Worm (Caenorhabditis elegans) whole organism, young adult: ENCODE data around the gene rme-2.

Experiments used
- egl-44 ChIP-seq: fragments of 200-800 bp; sonication (Bioruptor generic); IDR thresholded peaks from 2 replicates; pipeline ENCODE4 v1.3.6; 2022; ENCODE audit warnings: missing genetic modification reagents, missing genetic modification characterization, missing compliant biosample characterization
- ets-4 ChIP-seq: fragments of 200-800 bp; sonication (Bioruptor generic); optimal IDR thresholded peaks from 2 replicates; lab custom pipeline; 2018; ENCODE audit warnings: mild to moderate bottlenecking, missing genetic modification characterization, missing compliant biosample characterization
- gei-17 ChIP-seq: fragments of 200-800 bp; sonication (Bioruptor generic); optimal IDR thresholded peaks from 2 replicates; lab custom pipeline; 2018; ENCODE audit warnings: mild to moderate bottlenecking, missing genetic modification characterization, missing compliant biosample characterization
- mxl-1 ChIP-seq: sonication (generic microtip); optimal IDR thresholded peaks from 2 replicates; lab custom pipeline; 2016; ENCODE audit warnings: missing genetic modification characterization, missing compliant biosample characterization

DNA sequence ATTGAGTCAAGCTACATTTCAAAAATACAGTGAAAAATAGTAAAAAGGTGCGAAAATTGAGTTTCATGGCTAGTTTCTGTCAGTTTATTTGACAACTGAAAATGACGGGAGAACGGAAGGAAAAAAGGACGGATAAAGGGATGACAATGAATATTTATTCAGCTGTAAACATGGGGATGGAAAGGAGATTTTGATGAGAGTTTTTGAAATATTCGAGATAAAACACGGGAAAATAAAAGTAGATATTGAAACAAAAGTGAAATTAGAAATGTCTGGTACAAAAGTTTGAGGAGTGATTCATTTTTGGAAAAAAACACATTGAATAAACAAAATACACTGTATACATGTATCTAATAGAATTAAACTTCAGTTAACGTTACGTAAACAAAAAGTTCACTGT lies 12.4 kb downstream of the rme-2 start, which contains the start of gene T11F8.12:
- TF ChIP-seq gei-17 (no peak), ets-4 (no peak), egl-44 (GFP tag; lab: Robert Waterston, UW) (no peak), mxl-1 (tag; lab: Kevin White, UChicago) (no peak)
